Worm (Caenorhabditis elegans) whole organism, L3 larva: ENCODE data around the gene F56C9.8.
A peak's percentile ranks its signal among the peaks of the same experiment; 100 is the strongest.

Experiments used
- ZK546.5 ChIP-seq: sonication (generic microtip); optimal IDR thresholded peaks from 2 replicates; lab custom pipeline; 2017; ENCODE audit warnings: missing biosample characterization, missing genetic modification characterization
- aly-2 ChIP-seq: fragments of 150-350 bp; optimal IDR thresholded peaks from 2 replicates; lab custom pipeline; 2014; ENCODE audit warnings: missing biosample characterization, missing genetic modification characterization
- ama-1 ChIP-seq: fragments of 150-350 bp; optimal IDR thresholded peaks from 2 replicates; lab custom pipeline; 2018
- ceh-16 ChIP-seq: sonication (generic microtip); optimal IDR thresholded peaks from 2 replicates; lab custom pipeline; 2017; ENCODE audit warnings: missing biosample characterization, missing genetic modification characterization
- ceh-28 ChIP-seq: fragments of 150-350 bp; optimal IDR thresholded peaks from 2 replicates; lab custom pipeline; 2014; ENCODE audit warnings: missing biosample characterization, missing genetic modification reagents, missing genetic modification characterization
- ceh-82 ChIP-seq: fragments of 150-350 bp; optimal IDR thresholded peaks from 2 replicates; lab custom pipeline; 2014; ENCODE audit warnings: missing biosample characterization, missing genetic modification characterization
- ceh-9 ChIP-seq: sonication (generic microtip); optimal IDR thresholded peaks from 2 replicates; lab custom pipeline; 2018; ENCODE audit warnings: missing biosample characterization, missing genetic modification characterization
- daf-12 ChIP-seq: fragments of 150-350 bp; optimal IDR thresholded peaks from 2 replicates; lab custom pipeline; 2014; ENCODE audit warnings: missing biosample characterization, missing genetic modification reagents, missing genetic modification characterization
- egl-27 ChIP-seq: sonication (generic microtip); optimal IDR thresholded peaks from 4 replicates; lab custom pipeline; 2017; ENCODE audit warnings: missing biosample characterization, missing genetic modification reagents, missing genetic modification characterization
- elt-1 ChIP-seq: fragments of 150-350 bp; optimal IDR thresholded peaks from 2 replicates; lab custom pipeline; 2014; ENCODE audit warnings: missing biosample characterization, missing genetic modification characterization
- elt-2 ChIP-seq: sonication (generic microtip); optimal IDR thresholded peaks from 2 replicates; lab custom pipeline; 2016; ENCODE audit warnings: missing genetic modification reagents, mild to moderate bottlenecking, missing genetic modification characterization, missing compliant biosample characterization
- elt-3 ChIP-seq, 3 experiments: fragments of 150-350 bp in 1 of 3; sonication (generic microtip) in 2 of 3; optimal IDR thresholded peaks; 2 replicates in 2 of 3; 4 replicates in 1 of 3; lab custom pipeline; 2014 to 2017; ENCODE audit warnings: missing biosample characterization in 3 of 3, missing genetic modification characterization in 3 of 3
- fkh-10 ChIP-seq: sonication (generic microtip); optimal IDR thresholded peaks from 2 replicates; lab custom pipeline; 2017; ENCODE audit warnings: missing biosample characterization, missing genetic modification reagents, missing genetic modification characterization
- fkh-2 ChIP-seq: fragments of 150-350 bp; optimal IDR thresholded peaks from 2 replicates; lab custom pipeline; 2014; ENCODE audit warnings: missing biosample characterization, missing genetic modification reagents, missing genetic modification characterization
- jun-1 ChIP-seq: fragments of 150-350 bp; optimal IDR thresholded peaks from 2 replicates; lab custom pipeline; 2014; ENCODE audit warnings: missing biosample characterization, missing genetic modification reagents, missing genetic modification characterization
- lin-39 ChIP-seq: fragments of 150-350 bp; optimal IDR thresholded peaks from 2 replicates; lab custom pipeline; 2018; ENCODE audit warnings: missing biosample characterization, missing genetic modification reagents, missing genetic modification characterization
- lsy-12 ChIP-seq: sonication (generic microtip); optimal IDR thresholded peaks from 2 replicates; lab custom pipeline; 2016; ENCODE audit warnings: mild to moderate bottlenecking, missing genetic modification characterization, missing compliant biosample characterization
- mdl-1 ChIP-seq: fragments of 150-350 bp; optimal IDR thresholded peaks from 2 replicates; lab custom pipeline; 2014; ENCODE audit warnings: missing biosample characterization, missing genetic modification characterization
- mml-1 ChIP-seq: fragments of 150-350 bp; sonication (generic microtip); optimal IDR thresholded peaks from 3 replicates; lab custom pipeline; 2014; ENCODE audit warnings: missing biosample characterization, missing genetic modification characterization
- nfya-1 ChIP-seq: sonication (generic microtip); optimal IDR thresholded peaks from 2 replicates; lab custom pipeline; 2017; ENCODE audit warnings: missing genetic modification characterization, mild to moderate bottlenecking, missing compliant biosample characterization, antibody characterized with exemption, moderate library complexity; ENCODE audit not compliant: insufficient read depth
- nhr-11 ChIP-seq: fragments of 150-350 bp; optimal IDR thresholded peaks from 2 replicates; lab custom pipeline; 2014; ENCODE audit warnings: missing biosample characterization, missing genetic modification characterization
- nhr-12 ChIP-seq: fragments of 150-350 bp; optimal IDR thresholded peaks from 2 replicates; lab custom pipeline; 2014; ENCODE audit warnings: missing biosample characterization, missing genetic modification characterization
- nhr-23 ChIP-seq: fragments of 150-350 bp; optimal IDR thresholded peaks from 2 replicates; lab custom pipeline; 2014; ENCODE audit warnings: missing biosample characterization, missing genetic modification reagents, missing genetic modification characterization
- nhr-237 ChIP-seq: fragments of 150-350 bp; optimal IDR thresholded peaks from 2 replicates; lab custom pipeline; 2014; ENCODE audit warnings: missing biosample characterization, missing genetic modification characterization
- nhr-25 ChIP-seq: sonication (generic microtip); optimal IDR thresholded peaks from 2 replicates; lab custom pipeline; 2017; ENCODE audit warnings: missing biosample characterization, missing genetic modification characterization
- nhr-28 ChIP-seq: fragments of 150-350 bp; optimal IDR thresholded peaks from 2 replicates; lab custom pipeline; 2014; ENCODE audit warnings: missing biosample characterization, missing genetic modification characterization
- nhr-43 ChIP-seq: sonication (generic microtip); optimal IDR thresholded peaks from 2 replicates; lab custom pipeline; 2016; ENCODE audit warnings: mild to moderate bottlenecking, missing genetic modification characterization, missing compliant biosample characterization; ENCODE audit not compliant: poor library complexity, severe bottlenecking
- nhr-67 ChIP-seq: fragments of 150-350 bp; optimal IDR thresholded peaks from 2 replicates; lab custom pipeline; 2014; ENCODE audit warnings: missing biosample characterization, missing genetic modification characterization
- nhr-76 ChIP-seq: fragments of 150-350 bp; sonication (generic microtip); optimal IDR thresholded peaks from 5 replicates; lab custom pipeline; 2014; ENCODE audit warnings: missing biosample characterization, missing genetic modification characterization
- nhr-77 ChIP-seq: fragments of 150-350 bp; optimal IDR thresholded peaks from 2 replicates; lab custom pipeline; 2014; ENCODE audit warnings: missing biosample characterization, missing genetic modification characterization
- pqm-1 ChIP-seq: fragments of 150-350 bp; optimal IDR thresholded peaks from 2 replicates; lab custom pipeline; 2017; ENCODE audit warnings: missing biosample characterization, missing genetic modification characterization, inconsistent platforms
- skn-1 ChIP-seq: fragments of 150-350 bp; optimal IDR thresholded peaks from 2 replicates; lab custom pipeline; 2014; ENCODE audit warnings: missing biosample characterization, missing genetic modification characterization
- snpc-4 ChIP-seq: fragments of 150-350 bp; optimal IDR thresholded peaks from 2 replicates; lab custom pipeline; 2014; ENCODE audit warnings: missing biosample characterization, missing genetic modification characterization
- unc-39 ChIP-seq: sonication (generic microtip); optimal IDR thresholded peaks from 4 replicates; lab custom pipeline; 2017; ENCODE audit warnings: missing biosample characterization, missing genetic modification characterization
- unc-62 ChIP-seq: fragments of 150-350 bp; sonication (generic microtip); optimal IDR thresholded peaks from 4 replicates; lab custom pipeline; 2014; ENCODE audit warnings: missing biosample characterization, missing genetic modification reagents, missing genetic modification characterization
- zag-1 ChIP-seq: fragments of 150-350 bp; optimal IDR thresholded peaks from 2 replicates; lab custom pipeline; 2014; ENCODE audit warnings: missing biosample characterization, missing genetic modification characterization
- ztf-4 ChIP-seq: fragments of 150-350 bp; optimal IDR thresholded peaks from 2 replicates; lab custom pipeline; 2014; ENCODE audit warnings: missing biosample characterization, missing genetic modification characterization

F56C9.8 gene

ce11 chrIII:7301668-7302067 is 17.6 kb downstream of the F56C9.8 start:
- TF ChIP-seq elt-3 (tag; optimal IDR thresholded peaks at IDR 0.05; lab: Kevin White, UChicago) = no peak
- no peak for TF ChIP-seq nhr-77 (tag; lab: Kevin White, UChicago)
- TF ChIP-seq nhr-25 (tag; lab: Kevin White, UChicago) = peak; percentile 22
- peak; percentile 83 for TF ChIP-seq elt-1

ce11 chrIII:7300763-7301162 is 18.5 kb downstream of the F56C9.8 start:
- TF ChIP-seq fkh-10 (no peak), nhr-76 (tag; lab: Kevin White, UChicago) (no peak), zag-1 (tag; lab: Kevin White, UChicago) (no peak), aly-2 (tag; lab: Kevin White, UChicago) (no peak), ZK546.5 (no peak), unc-39 (tag; lab: Kevin White, UChicago) (no peak), ceh-28 (tag; lab: Kevin White, UChicago) (no peak), ceh-9 (tag; lab: Kevin White, UChicago) (no peak), snpc-4 (no peak), unc-62 (GFP tag; lab: Kevin White, UChicago) (no peak), lin-39 (no peak), nhr-237 (tag; lab: Kevin White, UChicago) (no peak), nfya-1 (tag; lab: Kevin White, UChicago) (no peak), ztf-4 (tag; lab: Kevin White, UChicago) (no peak), nhr-12 (tag; lab: Kevin White, UChicago) (no peak), jun-1 (tag; lab: Kevin White, UChicago) (no peak), egl-27 (tag; lab: Kevin White, UChicago) (no peak), mml-1 (no peak), skn-1 (no peak)

DNA sequence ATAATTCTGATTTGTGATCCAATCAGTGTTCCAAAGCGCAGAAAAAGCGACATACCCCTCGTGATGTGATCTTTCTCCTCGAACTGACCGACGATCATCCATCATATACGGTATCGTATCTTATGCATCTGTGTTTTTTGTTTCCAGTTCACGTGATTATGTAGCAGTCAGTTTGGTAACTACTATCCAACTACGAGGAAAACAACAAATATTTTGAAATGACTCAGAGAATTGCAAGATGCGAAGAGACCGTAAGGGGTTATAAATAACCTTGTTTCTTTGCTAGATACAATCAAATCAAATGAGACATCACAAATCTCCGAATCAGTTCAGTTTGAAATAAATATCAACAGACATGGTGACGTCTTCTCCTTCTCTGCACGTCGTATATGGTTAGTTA is 19.1 kb downstream of the F56C9.8 start:
- TF ChIP-seq elt-1 (peak; percentile 94), fkh-2 (no peak), aly-2 (tag; lab: Kevin White, UChicago) (no peak), nhr-43 (tag; lab: Kevin White, UChicago) (peak; percentile 67), ceh-9 (tag; lab: Kevin White, UChicago) (no peak), ceh-82 (tag; lab: Kevin White, UChicago) (no peak), daf-12 (tag; lab: Kevin White, UChicago) (no peak), nhr-23 (peak; percentile 81), ceh-28 (tag; lab: Kevin White, UChicago) (no peak), ceh-16 (tag; lab: Kevin White, UChicago) (no peak), mdl-1 (tag; lab: Kevin White, UChicago) (peak; percentile 11), ama-1 (lab: Kevin White, UChicago) (no peak), nhr-25 (tag; lab: Kevin White, UChicago) (peak; percentile 89)
- TF ChIP-seq, all 47 proteins: peak for 5

DNA sequence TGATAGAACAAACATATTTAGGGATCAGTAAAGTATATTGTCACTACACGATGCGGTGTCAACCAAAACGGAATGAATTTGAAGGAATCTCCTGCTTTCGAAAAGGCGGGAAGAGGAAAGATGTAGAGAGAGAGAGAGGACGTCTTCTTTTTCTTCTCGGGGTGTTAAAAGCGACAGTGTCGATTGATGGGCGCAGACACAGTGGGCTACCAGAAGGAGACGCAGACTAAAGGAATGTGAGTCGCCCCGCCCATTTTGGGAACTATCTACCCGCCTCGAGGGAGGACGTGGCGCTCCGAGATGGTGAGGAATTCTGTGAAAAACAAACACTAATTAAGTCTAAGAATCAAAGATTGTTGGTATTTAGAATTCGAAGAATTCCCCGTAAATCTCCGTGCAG is 19.8 kb downstream of the F56C9.8 start, which contains the start of the genes B0361.14 and B0361.9:
Gene B0361.14, minus strand, starts transcription at position 66 of the 400 bp plus-strand sequence.
Gene B0361.9, minus strand, starts transcription at position 166 of the 400 bp plus-strand sequence.
- TF ChIP-seq nhr-11 (tag; lab: Kevin White, UChicago) (no peak), nhr-23 (peak; percentile 41), nhr-25 (tag; lab: Kevin White, UChicago) (peak; percentile 48)

- no peak for TF ChIP-seq nhr-67 (tag; lab: Kevin White, UChicago)
- TF ChIP-seq pqm-1 (tag; lab: Kevin White, UChicago) = no peak
- no peak for TF ChIP-seq zag-1 (tag; lab: Kevin White, UChicago)
- peak; percentile 58 for TF ChIP-seq elt-1
- TF ChIP-seq ceh-16 (tag; lab: Kevin White, UChicago) = no peak
- TF ChIP-seq fkh-10 = no peak
- no peak for TF ChIP-seq ztf-4 (tag; lab: Kevin White, UChicago)
- no peak for TF ChIP-seq nfya-1 (tag; lab: Kevin White, UChicago)
- TF ChIP-seq mml-1 = no peak
- no peak for TF ChIP-seq daf-12 (tag; lab: Kevin White, UChicago)
- no peak for TF ChIP-seq nhr-12 (tag; lab: Kevin White, UChicago)
- no peak for TF ChIP-seq nhr-28 (tag; lab: Kevin White, UChicago)
- no peak for TF ChIP-seq nhr-76 (tag; lab: Kevin White, UChicago)
- TF ChIP-seq elt-2 (tag; lab: Kevin White, UChicago) = no peak
- peak; percentile 41 for TF ChIP-seq ama-1 (lab: Kevin White, UChicago)
- TF ChIP-seq unc-39 (tag; lab: Kevin White, UChicago) = no peak
- no peak for TF ChIP-seq aly-2 (tag; lab: Kevin White, UChicago)
- TF ChIP-seq nhr-25 (tag; lab: Kevin White, UChicago) = peak; percentile 52
- TF ChIP-seq egl-27 (tag; lab: Kevin White, UChicago) = no peak
- TF ChIP-seq nhr-23 = peak; percentile 9
- no peak for TF ChIP-seq nhr-11 (tag; lab: Kevin White, UChicago)
- TF ChIP-seq lsy-12 (tag; lab: Kevin White, UChicago) = no peak
Measured at ce11 chrIII:7298045-7298444, 21.3 kb downstream of the F56C9.8 start.
